Worm (Caenorhabditis elegans) whole organism, L3 larva: ENCODE measurements around the gene Y116A8C.24.

Experiments
- fkh-2 ChIP-seq: fragments of 150-350 bp; optimal IDR thresholded peaks from 2 replicates; lab custom pipeline; 2014; ENCODE audit warnings: missing biosample characterization, missing genetic modification reagents, missing genetic modification characterization
- nhr-12 ChIP-seq: fragments of 150-350 bp; optimal IDR thresholded peaks from 2 replicates; lab custom pipeline; 2014; ENCODE audit warnings: missing biosample characterization, missing genetic modification characterization
- ztf-4 ChIP-seq: fragments of 150-350 bp; optimal IDR thresholded peaks from 2 replicates; lab custom pipeline; 2014; ENCODE audit warnings: missing biosample characterization, missing genetic modification characterization

- TF ChIP-seq fkh-2 (tag; lab: Kevin White, UChicago) (no peak), ztf-4 (tag; lab: Kevin White, UChicago) (no peak), nhr-12 (tag; lab: Kevin White, UChicago) (no peak)
Observed at ce11 chrIV:17105578-17105977, 34.9 kb upstream of the Y116A8C.24 start.
